Worm (Caenorhabditis elegans): ENCODE measurements around the gene C27C12.1.

The C27C12.1 gene

DNA sequence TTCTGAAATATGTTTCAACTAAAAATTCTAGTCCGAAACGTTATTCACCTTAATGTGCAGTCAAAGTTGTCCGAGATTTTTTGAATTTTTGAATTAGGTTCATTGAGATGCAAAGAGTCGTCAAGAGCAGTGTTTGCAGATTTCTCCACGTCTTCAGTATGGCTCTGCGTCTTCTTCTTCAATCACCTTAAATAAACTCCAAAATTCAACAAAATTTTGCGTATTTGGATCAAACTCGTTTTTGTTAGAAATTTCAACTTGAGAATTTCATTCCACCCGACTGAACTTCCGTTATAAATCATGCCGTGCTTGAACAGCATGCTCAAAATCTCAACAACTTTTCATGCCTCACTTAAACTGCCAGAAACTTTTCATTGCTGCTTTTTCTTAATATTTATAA, 41.5 kb downstream of the C27C12.1 start, which contains the start of gene T04C10.3:
TSS of gene T04C10.3 (plus strand) at position 301 of the 400 bp plus-strand sequence.
- TF ChIP-seq akir-1 (GFP tag; optimal IDR thresholded peaks at IDR 0.05) = no peak
- TF ChIP-seq B0336.3 (GFP tag; IDR thresholded peaks at IDR 0.05) = no peak
- no peak for TF ChIP-seq attf-5 (GFP tag; optimal IDR thresholded peaks at IDR 0.05)
- no peak for TF ChIP-seq dox-1 (GFP tag; IDR thresholded peaks at IDR 0.05)
- TF ChIP-seq ceh-58 (GFP tag; IDR thresholded peaks at IDR 0.05) = no peak
- TF ChIP-seq ztf-25 (GFP tag; IDR thresholded peaks at IDR 0.05) = no peak
- TF ChIP-seq aptf-2 (GFP tag; conservative IDR thresholded peaks at IDR 0.05) = no peak
- TF ChIP-seq attf-3 (GFP tag; conservative IDR thresholded peaks at IDR 0.05) = no peak
- no peak for TF ChIP-seq hrde-1 (tag; optimal IDR thresholded peaks at IDR 0.05; ENCODE audit: borderline replicate concordance)
- TF ChIP-seq mes-4 (tag; optimal IDR thresholded peaks at IDR 0.05) = no peak
- TF ChIP-seq nhr-120 (GFP tag; IDR thresholded peaks at IDR 0.05) = no peak
- TF ChIP-seq Y67H2A.10 (GFP tag; conservative IDR thresholded peaks at IDR 0.05) = no peak
- TF ChIP-seq snpc-4 (GFP tag; optimal IDR thresholded peaks at IDR 0.05) = no peak
- no peak for TF ChIP-seq snpc-4 (tag; optimal IDR thresholded peaks at IDR 0.05)
- TF ChIP-seq K12H6.12 (tag; optimal IDR thresholded peaks at IDR 0.05) = no peak
- TF ChIP-seq ets-4 (GFP tag; optimal IDR thresholded peaks at IDR 0.05) = no peak
- TF ChIP-seq ztf-18 (tag; optimal IDR thresholded peaks at IDR 0.05) = no peak
- no peak for TF ChIP-seq nhr-90 (tag; optimal IDR thresholded peaks at IDR 0.05)
- no peak for TF ChIP-seq dpff-1 (tag; optimal IDR thresholded peaks at IDR 0.05)

DNA sequence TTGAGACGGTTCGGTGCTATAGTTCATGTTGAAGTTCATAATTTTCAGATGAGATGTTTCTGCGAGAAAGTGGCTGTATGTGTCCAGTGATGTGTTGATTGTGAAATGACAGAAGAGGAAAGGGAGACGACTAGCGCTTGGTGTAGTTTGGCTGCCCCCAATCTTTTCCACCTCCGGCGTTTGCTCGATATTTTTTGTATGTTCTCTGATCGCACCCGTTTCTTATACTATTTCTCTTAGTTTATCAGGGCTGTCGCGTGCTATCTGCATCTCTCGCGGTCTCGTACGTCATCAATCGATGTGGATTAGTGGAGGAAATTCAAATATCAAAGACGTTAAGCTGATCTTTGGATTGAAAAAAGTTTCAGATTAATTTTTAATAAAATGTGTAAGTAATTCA, 42.8 kb downstream of the C27C12.1 start, which contains the start of gene atf-4:
TSS of gene atf-4 (minus strand) at position 93 of the 400 bp plus-strand sequence.
- peak; percentile 26 for TF ChIP-seq gei-17 (GFP tag; optimal IDR thresholded peaks at IDR 0.05)
- TF ChIP-seq unc-130 (GFP tag; optimal IDR thresholded peaks at IDR 0.05) = no peak
- peak; percentile 14 for TF ChIP-seq lin-54 (GFP tag; optimal IDR thresholded peaks at IDR 0.05)
- TF ChIP-seq ceh-91 (GFP tag; IDR thresholded peaks at IDR 0.05) = no peak
- TF ChIP-seq pbrm-1 (GFP tag; IDR thresholded peaks at IDR 0.05) = no peak
- peak; percentile 72 for TF ChIP-seq nhr-80 (tag; optimal IDR thresholded peaks at IDR 0.05)
- TF ChIP-seq K11D2.4 (GFP tag; IDR thresholded peaks at IDR 0.05) = no peak
- TF ChIP-seq lin-26 (GFP tag; IDR thresholded peaks at IDR 0.05) = no peak
- no peak for TF ChIP-seq hlh-26 (GFP tag; conservative IDR thresholded peaks at IDR 0.05)
- TF ChIP-seq mes-4 (tag; optimal IDR thresholded peaks at IDR 0.05) = no peak
- 0 out of 2 replicates have a peak, but pooled peaks have one; percentile 11 for TF ChIP-seq rcor-1 (GFP tag; IDR thresholded peaks at IDR 0.05)
- TF ChIP-seq cebp-1 (GFP tag; IDR thresholded peaks at IDR 0.05) = peak; percentile 40; the same call in 1 of the 2 replicates
- TF ChIP-seq cebp-1 (tag; optimal IDR thresholded peaks at IDR 0.05) = peak; percentile 86
- TF ChIP-seq tbp1 (GFP tag; optimal IDR thresholded peaks at IDR 0.05) = peak; percentile 20
- no peak for TF ChIP-seq nhr-90 (tag; optimal IDR thresholded peaks at IDR 0.05)
- no peak for TF ChIP-seq D2030.7 (GFP tag; IDR thresholded peaks at IDR 0.05)
- 0 out of 2 replicates have a peak, but pooled peaks have one; percentile 7 for TF ChIP-seq zfh-2 (GFP tag; conservative IDR thresholded peaks at IDR 0.05)
- TF ChIP-seq attf-5 (GFP tag; optimal IDR thresholded peaks at IDR 0.05) = peak; percentile 46
- TF ChIP-seq B0035.1 (tag; optimal IDR thresholded peaks at IDR 0.05) = no peak
- TF ChIP-seq ZK185.1 (tag; optimal IDR thresholded peaks at IDR 0.05; ENCODE audit: poor library complexity, severe bottlenecking) = peak; percentile 34
- TF ChIP-seq lin-40 (tag; optimal IDR thresholded peaks at IDR 0.05) = peak; percentile 46
- TF ChIP-seq lag-1 (GFP tag; IDR thresholded peaks at IDR 0.05) = no peak
- 0 out of 2 replicates have a peak, but pooled peaks have one; percentile 10 for TF ChIP-seq nfyb-1 (GFP tag; IDR thresholded peaks at IDR 0.05)
- TF ChIP-seq hrde-1 (tag; optimal IDR thresholded peaks at IDR 0.05; ENCODE audit: borderline replicate concordance) = no peak
- TF ChIP-seq ceh-27 (GFP tag; optimal IDR thresholded peaks at IDR 0.05) = peak; percentile 12
- peak; percentile 28; the same call in 1 of the 2 replicates for TF ChIP-seq B0336.3 (GFP tag; IDR thresholded peaks at IDR 0.05)
- TF ChIP-seq repo-1 (tag; optimal IDR thresholded peaks at IDR 0.05) = peak; percentile 46
- peak; percentile 29; the same call in 1 of the 2 replicates for TF ChIP-seq C06A6.2 (GFP tag; conservative IDR thresholded peaks at IDR 0.05)
- TF ChIP-seq hmg-1.2 (GFP tag; IDR thresholded peaks at IDR 0.05) = peak; percentile 50; the same call in 1 of the 2 replicates
- peak; percentile 6 for TF ChIP-seq somi-1 (GFP tag; optimal IDR thresholded peaks at IDR 0.05)
- no peak for TF ChIP-seq dpl-1 (GFP tag; optimal IDR thresholded peaks at IDR 0.05)
- TF ChIP-seq mcd-1 (GFP tag; IDR thresholded peaks at IDR 0.05) = peak; percentile 30; the same call in 1 of the 2 replicates
- peak; percentile 59 for TF ChIP-seq atf-7 (tag; optimal IDR thresholded peaks at IDR 0.05)
